Fruit fly (Drosophila melanogaster): ENCODE results near the gene mRpL17.

The mRpL17 gene

dm6 chr3L:246644-247199 is 17.9 kb upstream of the mRpL17 start:
- TF ChIP-seq Ets98B (GFP tag; IDR thresholded peaks at IDR 0.05) (no peak; the same call in 1 of the 2 replicates), CG17806 (tag; optimal IDR thresholded peaks at IDR 0.05) (peak; percentile 5), CG14655 (GFP tag; optimal IDR thresholded peaks at IDR 0.05) (no peak), CG9948 (tag; optimal IDR thresholded peaks at IDR 0.05) (no peak), CG32121 (GFP tag; IDR thresholded peaks at IDR 0.05) (peak; percentile 35; the same call in 1 of the 2 replicates), CG12605 (GFP tag; IDR thresholded peaks at IDR 0.05) (no peak), CG8301 (tag; optimal IDR thresholded peaks at IDR 0.05) (no peak), CG8159 (tag; optimal IDR thresholded peaks at IDR 0.05) (no peak), rn (GFP tag; IDR thresholded peaks at IDR 0.05) (no peak), Snoo (tag; optimal IDR thresholded peaks at IDR 0.05) (peak; percentile 44), D1 (tag; optimal IDR thresholded peaks at IDR 0.05) (no peak), CG34367 (tag; optimal IDR thresholded peaks at IDR 0.05) (peak; percentile 47), fd96Ca (GFP tag; IDR thresholded peaks at IDR 0.05) (no peak), gl (tag; optimal IDR thresholded peaks at IDR 0.05) (no peak)

DNA sequence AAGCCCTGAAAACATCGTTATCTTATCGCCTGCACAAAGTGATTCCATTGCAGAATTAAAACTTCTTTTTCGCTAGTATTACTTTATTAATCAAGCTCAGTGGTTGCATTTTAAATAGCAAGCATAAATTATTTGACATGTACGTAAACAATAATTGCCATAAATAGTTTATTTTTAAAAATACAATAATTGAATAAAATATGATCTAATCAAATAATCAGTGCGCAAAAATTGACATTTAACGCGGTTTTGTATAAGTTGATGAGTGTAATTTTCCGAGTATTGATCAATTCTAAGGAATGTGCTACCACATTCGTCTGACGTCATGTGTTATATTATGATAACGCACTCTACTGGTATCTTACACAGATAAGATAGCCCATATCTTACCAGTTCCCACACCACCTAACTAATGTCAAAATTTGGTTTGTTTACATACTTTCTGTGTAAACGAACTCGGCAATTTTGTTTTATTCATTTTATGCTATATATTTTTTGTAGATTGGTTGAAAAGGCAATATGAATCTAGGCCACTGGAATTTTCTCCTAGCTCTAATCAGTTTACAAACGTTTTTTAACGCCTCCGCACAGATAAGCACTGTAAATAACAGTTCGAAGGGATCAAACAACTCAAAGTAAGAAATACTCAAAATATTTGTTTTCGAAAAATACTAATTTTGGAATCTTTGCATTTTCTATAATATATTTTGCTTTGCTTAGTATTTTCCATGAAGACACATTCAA is 16.9 kb upstream of the mRpL17 start, which contains the start of gene mthl14:
Gene mthl14 (plus strand): TSS at position 10 of the 744 bp plus-strand sequence.
- no peak for TF ChIP-seq gl (tag; optimal IDR thresholded peaks at IDR 0.05)
- TF ChIP-seq CG17806 (tag; optimal IDR thresholded peaks at IDR 0.05) = no peak
- TF ChIP-seq CG12605 (GFP tag; IDR thresholded peaks at IDR 0.05) = no peak
- no peak for TF ChIP-seq D1 (tag; optimal IDR thresholded peaks at IDR 0.05)
- TF ChIP-seq CG14655 (GFP tag; optimal IDR thresholded peaks at IDR 0.05) = no peak
- no peak for TF ChIP-seq CG8301 (tag; optimal IDR thresholded peaks at IDR 0.05)
- no peak for TF ChIP-seq Snoo (tag; optimal IDR thresholded peaks at IDR 0.05)
- no peak for TF ChIP-seq rn (GFP tag; IDR thresholded peaks at IDR 0.05)
- no peak for TF ChIP-seq CG13204 (GFP tag; optimal IDR thresholded peaks at IDR 0.05)
- no peak for TF ChIP-seq CG9948 (tag; optimal IDR thresholded peaks at IDR 0.05)

DNA sequence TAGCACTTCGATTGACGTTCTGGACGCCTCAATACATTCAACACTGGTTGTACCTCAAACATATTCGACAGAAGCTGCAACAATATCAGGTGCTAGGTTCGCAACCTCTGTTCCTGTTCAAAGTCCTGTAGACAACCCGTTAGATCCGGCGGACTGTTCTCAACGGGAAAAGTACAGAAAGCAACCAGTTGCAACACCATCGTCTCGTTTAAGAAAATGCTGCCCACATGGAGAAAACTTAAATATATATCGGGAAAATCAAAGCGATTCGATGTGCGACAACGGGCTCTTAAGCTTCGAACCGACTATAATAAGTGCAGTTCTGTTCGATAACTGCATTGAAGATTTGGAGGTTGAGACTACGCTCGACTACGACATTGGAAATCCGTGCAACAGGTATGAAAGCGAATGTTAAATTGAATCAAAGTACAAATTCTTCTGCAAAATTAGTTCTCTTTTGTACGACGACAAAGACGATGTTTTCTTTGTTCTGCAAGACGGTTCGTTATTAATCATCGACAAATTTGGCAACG is 16.3 kb upstream of the mRpL17 start:
- TF ChIP-seq CG4496 (GFP tag; IDR thresholded peaks at IDR 0.05) (no peak), CG8159 (tag; optimal IDR thresholded peaks at IDR 0.05) (no peak), CG14655 (GFP tag; optimal IDR thresholded peaks at IDR 0.05) (no peak), CG32121 (GFP tag; IDR thresholded peaks at IDR 0.05) (no peak), CG8301 (tag; optimal IDR thresholded peaks at IDR 0.05) (no peak), CG13204 (GFP tag; optimal IDR thresholded peaks at IDR 0.05) (no peak), CG12605 (GFP tag; IDR thresholded peaks at IDR 0.05) (no peak), CG9948 (tag; optimal IDR thresholded peaks at IDR 0.05) (no peak), D1 (tag; optimal IDR thresholded peaks at IDR 0.05) (no peak), CG34367 (tag; optimal IDR thresholded peaks at IDR 0.05) (no peak), fd96Ca (GFP tag; IDR thresholded peaks at IDR 0.05) (no peak), Pif1B (GFP tag; optimal IDR thresholded peaks at IDR 0.05) (no peak), Pif1A (GFP tag; optimal IDR thresholded peaks at IDR 0.05) (no peak)

DNA sequence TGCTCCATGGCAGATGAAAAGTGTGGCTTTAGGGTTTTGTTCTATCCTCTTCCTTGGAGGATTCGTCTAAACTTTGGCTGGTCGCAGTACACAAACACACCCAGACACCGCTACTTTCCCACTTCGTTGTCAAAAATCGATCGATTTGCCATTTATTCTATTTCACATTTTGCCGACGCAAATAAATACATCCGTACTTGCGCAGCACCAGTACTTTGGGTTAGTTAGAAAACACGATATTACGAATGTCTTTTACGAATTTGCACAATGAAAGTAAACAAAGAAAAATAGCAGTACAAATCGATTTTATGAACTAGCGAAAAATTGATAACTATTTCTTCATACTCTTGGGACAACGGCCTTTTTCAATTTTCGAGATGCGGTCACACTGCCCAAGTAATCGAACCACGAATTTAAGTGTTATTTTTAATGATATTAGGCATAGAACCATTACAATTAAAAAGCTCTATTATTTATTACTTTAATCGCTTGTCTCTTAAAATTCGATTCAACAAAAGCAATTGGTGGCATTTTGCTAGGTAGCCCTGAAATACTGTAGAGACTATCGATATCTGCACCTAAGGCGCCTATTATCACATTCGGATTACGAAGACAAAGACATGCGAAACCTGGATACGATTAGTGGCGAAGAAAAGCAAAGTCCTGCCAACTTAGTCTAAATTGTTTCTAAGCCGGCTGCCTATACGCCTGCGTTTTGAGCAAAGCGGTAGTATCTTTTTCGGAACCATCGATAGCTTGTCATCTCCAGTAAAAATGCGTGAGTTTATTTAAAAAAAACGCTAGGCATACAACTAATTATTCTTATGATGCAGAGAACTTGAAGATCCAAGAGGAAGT is 6.7 kb upstream of the mRpL17 start, which contains the start of the genes DIP2 and wac:
Gene DIP2 (minus strand): TSS at position 337 of the 858 bp plus-strand sequence.
Gene wac (plus strand): TSS at position 559 of the 858 bp plus-strand sequence.
- TF ChIP-seq Pif1A (GFP tag; optimal IDR thresholded peaks at IDR 0.05) (no peak), rn (GFP tag; IDR thresholded peaks at IDR 0.05) (peak; percentile 40; the same call in 1 of the 2 replicates), CG17806 (tag; optimal IDR thresholded peaks at IDR 0.05) (peak; percentile 22), Pif1B (GFP tag; optimal IDR thresholded peaks at IDR 0.05) (no peak), fd96Ca (GFP tag; IDR thresholded peaks at IDR 0.05) (peak; percentile 62; the same call in 2 of the 3 replicates), CG15710 (tag; optimal IDR thresholded peaks at IDR 0.05) (peak; percentile 22), CG13204 (GFP tag; optimal IDR thresholded peaks at IDR 0.05) (no peak), EcR (GFP tag; optimal IDR thresholded peaks at IDR 0.05) (peak; percentile 55), Ets98B (GFP tag; IDR thresholded peaks at IDR 0.05) (peak; percentile 46), Snoo (tag; optimal IDR thresholded peaks at IDR 0.05) (peak; percentile 39)

dm6 chr3L:262724-263177 is 1.8 kb upstream of the mRpL17 start:
- 0 out of 3 replicates have a peak, but pooled peaks have one; percentile 16 for TF ChIP-seq fd96Ca (GFP tag; IDR thresholded peaks at IDR 0.05)
- peak; percentile 44 for TF ChIP-seq EcR (GFP tag; optimal IDR thresholded peaks at IDR 0.05)
- TF ChIP-seq CG4496 (GFP tag; IDR thresholded peaks at IDR 0.05) = 0 out of 3 replicates have a peak, but pooled peaks have one; percentile 29
- TF ChIP-seq CG9948 (tag; optimal IDR thresholded peaks at IDR 0.05) = no peak
- TF ChIP-seq Pif1B (GFP tag; optimal IDR thresholded peaks at IDR 0.05) = no peak
